Worm (Caenorhabditis elegans) whole organism, early embryonic: ENCODE data around the gene Y32G9A.3.

ENCODE experiments used
- ama-1 ChIP-seq: fragments of 150-350 bp; optimal IDR thresholded peaks from 2 replicates; lab custom pipeline; 2014
- hmg-4 ChIP-seq: fragments of 200-800 bp; sonication (Bioruptor generic); optimal IDR thresholded peaks from 2 replicates; lab custom pipeline; 2018; ENCODE audit warnings: mild to moderate bottlenecking, missing genetic modification characterization, missing compliant biosample characterization

DNA sequence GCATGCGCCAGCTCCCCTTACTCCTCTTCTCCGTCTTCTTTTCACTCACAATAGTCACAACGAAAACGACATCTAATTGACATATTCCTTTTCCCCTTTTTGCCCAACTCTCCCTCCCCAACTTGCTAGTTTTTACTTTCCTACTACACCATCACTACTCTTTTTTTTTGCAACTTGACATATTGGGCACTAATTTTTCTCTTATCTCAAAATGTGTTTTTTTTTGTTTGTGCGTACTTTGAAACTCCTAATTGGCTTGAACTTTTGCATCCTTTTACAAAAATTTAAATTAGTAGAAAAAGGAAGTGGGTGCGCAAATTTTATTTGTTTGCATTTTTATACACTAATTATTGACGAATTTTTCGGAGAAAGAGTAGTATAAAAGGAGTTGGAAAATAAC, 24.3 kb downstream of the Y32G9A.3 start:
- TF ChIP-seq ama-1 (no peak), hmg-4 (GFP tag; lab: Kevin White, UChicago) (no peak)
